Worm (Caenorhabditis elegans) whole organism, early embryonic: Measurements from ENCODE around the gene C41C4.9.

Experiments used
- F13C5.2 ChIP-seq: sonication (generic microtip); optimal IDR thresholded peaks from 2 replicates; lab custom pipeline; 2017; ENCODE audit warnings: mild to moderate bottlenecking, missing genetic modification characterization, inconsistent platforms, missing compliant biosample characterization
- ama-1 ChIP-seq: fragments of 150-350 bp; optimal IDR thresholded peaks from 2 replicates; lab custom pipeline; 2014
- ceh-36 ChIP-seq: sonication (generic microtip); optimal IDR thresholded peaks from 2 replicates; lab custom pipeline; 2016; ENCODE audit warnings: missing genetic modification characterization, inconsistent platforms, missing compliant biosample characterization
- flt-1 ChIP-seq: fragments of 200-800 bp; sonication (Bioruptor generic); IDR thresholded peaks from 2 replicates; pipeline ENCODE4 v1.3.6; 2022; ENCODE audit warnings: missing genetic modification characterization, missing compliant biosample characterization

DNA sequence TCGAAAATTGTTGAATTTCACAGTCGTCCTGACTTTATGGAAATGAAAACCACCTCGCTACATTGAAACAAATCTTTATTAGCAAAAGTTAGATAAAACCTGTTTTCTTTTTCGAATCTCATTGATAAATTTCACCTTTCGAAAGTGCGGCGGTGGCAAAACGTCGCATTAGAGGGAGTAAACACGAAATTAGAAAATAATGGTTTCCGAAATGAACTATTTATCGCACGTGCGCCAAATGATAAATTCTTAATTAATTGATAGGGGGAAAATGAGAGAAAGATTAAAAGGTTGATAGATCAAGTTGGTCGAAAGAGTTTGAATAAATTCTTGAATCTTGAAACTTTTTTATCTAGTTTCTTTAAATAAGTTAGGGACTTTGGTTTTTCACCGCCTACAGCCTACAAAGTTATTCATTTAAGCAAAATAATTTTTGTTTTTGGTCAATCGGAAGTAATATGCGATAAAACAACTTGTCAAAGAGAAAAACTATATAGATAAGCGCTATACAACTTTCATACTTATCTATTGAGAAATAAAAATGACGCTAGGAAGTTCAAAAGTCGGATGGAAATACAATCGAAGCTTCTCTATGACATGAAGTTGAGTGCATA lies 36.3 kb upstream of the C41C4.9 start:
- TF ChIP-seq F13C5.2 (tag; lab: Kevin White, UChicago), result no peak
- TF ChIP-seq ceh-36 (tag; lab: Kevin White, UChicago), result no peak
- TF ChIP-seq flt-1, result no peak
- no peak for TF ChIP-seq ama-1 (lab: Kevin White, UChicago)
